Worm (Caenorhabditis elegans): ENCODE results near the gene cnc-7.

cnc-7 gene

ce11 chrV:20387415-20387814, 6.5 kb upstream of the cnc-7 start, which contains the start of gene F53H2.1:
Gene F53H2.1 (plus strand): TSS chrV:20387715.
- TF ChIP-seq W03F9.2 (tag; optimal IDR thresholded peaks at IDR 0.05) (no peak), him-1 (tag; optimal IDR thresholded peaks at IDR 0.05) (no peak), dao-5 (tag; optimal IDR thresholded peaks at IDR 0.05) (no peak)

ce11 chrV:20399532-20400068, 5.7 kb downstream of the cnc-7 start:
- TF ChIP-seq W03F9.2 (tag; optimal IDR thresholded peaks at IDR 0.05) (no peak), dao-5 (tag; optimal IDR thresholded peaks at IDR 0.05) (no peak), him-1 (tag; optimal IDR thresholded peaks at IDR 0.05) (no peak)

- no peak for TF ChIP-seq him-1 (tag; optimal IDR thresholded peaks at IDR 0.05)
- no peak for TF ChIP-seq dao-5 (tag; optimal IDR thresholded peaks at IDR 0.05)
- no peak for TF ChIP-seq W03F9.2 (tag; optimal IDR thresholded peaks at IDR 0.05)
Measured at ce11 chrV:20402842-20403241, 9.0 kb downstream of the cnc-7 start.

ce11 chrV:20406817-20407216, 12.9 kb downstream of the cnc-7 start:
- TF ChIP-seq him-1 (tag; optimal IDR thresholded peaks at IDR 0.05) (no peak), W03F9.2 (tag; optimal IDR thresholded peaks at IDR 0.05) (no peak), dao-5 (tag; optimal IDR thresholded peaks at IDR 0.05) (no peak)

ce11 chrV:20409016-20409415, 15.1 kb downstream of the cnc-7 start:
- TF ChIP-seq W03F9.2 (tag; optimal IDR thresholded peaks at IDR 0.05) (no peak), him-1 (tag; optimal IDR thresholded peaks at IDR 0.05) (no peak), dao-5 (tag; optimal IDR thresholded peaks at IDR 0.05) (no peak)

ce11 chrV:20410285-20410684, 16.4 kb downstream of the cnc-7 start:
- no peak for TF ChIP-seq dao-5 (tag; optimal IDR thresholded peaks at IDR 0.05)
- no peak for TF ChIP-seq W03F9.2 (tag; optimal IDR thresholded peaks at IDR 0.05)
- no peak for TF ChIP-seq him-1 (tag; optimal IDR thresholded peaks at IDR 0.05)

- TF ChIP-seq dao-5 (tag; optimal IDR thresholded peaks at IDR 0.05) (no peak), him-1 (tag; optimal IDR thresholded peaks at IDR 0.05) (no peak), W03F9.2 (tag; optimal IDR thresholded peaks at IDR 0.05) (no peak)
Measured at ce11 chrV:20411659-20412058, 17.8 kb downstream of the cnc-7 start, which contains the start of gene F53H2.3. Gene F53H2.3 (minus strand): TSS chrV:20411759.

ce11 chrV:20412225-20412624, 18.4 kb downstream of the cnc-7 start:
- no peak for TF ChIP-seq dao-5 (tag; optimal IDR thresholded peaks at IDR 0.05)
- TF ChIP-seq W03F9.2 (tag; optimal IDR thresholded peaks at IDR 0.05): no peak
- TF ChIP-seq him-1 (tag; optimal IDR thresholded peaks at IDR 0.05): no peak

- no peak for TF ChIP-seq dao-5 (tag; optimal IDR thresholded peaks at IDR 0.05)
- TF ChIP-seq W03F9.2 (tag; optimal IDR thresholded peaks at IDR 0.05): no peak
Measured at ce11 chrV:20413426-20413825, 19.6 kb downstream of the cnc-7 start.

ce11 chrV:20413936-20414335, 20.1 kb downstream of the cnc-7 start:
- TF ChIP-seq him-1 (tag; optimal IDR thresholded peaks at IDR 0.05) (no peak), dao-5 (tag; optimal IDR thresholded peaks at IDR 0.05) (no peak), W03F9.2 (tag; optimal IDR thresholded peaks at IDR 0.05) (no peak)

ce11 chrV:20415415-20415814, 21.5 kb downstream of the cnc-7 start:
- TF ChIP-seq him-1 (tag; optimal IDR thresholded peaks at IDR 0.05): no peak
- no peak for TF ChIP-seq dao-5 (tag; optimal IDR thresholded peaks at IDR 0.05)

ce11 chrV:20416335-20416734, 22.5 kb downstream of the cnc-7 start:
- TF ChIP-seq him-1 (tag; optimal IDR thresholded peaks at IDR 0.05): no peak
- TF ChIP-seq dao-5 (tag; optimal IDR thresholded peaks at IDR 0.05): no peak
- no peak for TF ChIP-seq W03F9.2 (tag; optimal IDR thresholded peaks at IDR 0.05)

- TF ChIP-seq him-1 (tag; optimal IDR thresholded peaks at IDR 0.05): no peak
Measured at ce11 chrV:20416790-20417189, 22.9 kb downstream of the cnc-7 start.

- TF ChIP-seq W03F9.2 (tag; optimal IDR thresholded peaks at IDR 0.05): no peak
- TF ChIP-seq dao-5 (tag; optimal IDR thresholded peaks at IDR 0.05): no peak
- no peak for TF ChIP-seq him-1 (tag; optimal IDR thresholded peaks at IDR 0.05)
Measured at ce11 chrV:20417809-20418208, 23.9 kb downstream of the cnc-7 start.

- TF ChIP-seq him-1 (tag; optimal IDR thresholded peaks at IDR 0.05) (no peak), W03F9.2 (tag; optimal IDR thresholded peaks at IDR 0.05) (no peak)
Measured at ce11 chrV:20418768-20419167, 24.9 kb downstream of the cnc-7 start.

- no peak for TF ChIP-seq dao-5 (tag; optimal IDR thresholded peaks at IDR 0.05)
- TF ChIP-seq W03F9.2 (tag; optimal IDR thresholded peaks at IDR 0.05): no peak
- TF ChIP-seq him-1 (tag; optimal IDR thresholded peaks at IDR 0.05): no peak
Measured at ce11 chrV:20419643-20420042, 25.8 kb downstream of the cnc-7 start.
